Worm (Caenorhabditis elegans) whole organism, dauer: ENCODE measurements around the gene srt-40.

Experiments used
- unc-62 ChIP-seq: sonication (generic microtip); optimal IDR thresholded peaks from 2 replicates; lab custom pipeline; 2017; ENCODE audit warnings: missing biosample characterization, missing genetic modification reagents, missing genetic modification characterization

Gene srt-40

ce11 chrV:2179214-2179613 lies 26.9 kb downstream of the srt-40 start, which contains the start of gene cyp-33C1:
Gene cyp-33C1, plus strand, starts transcription at chrV:2179514.
- TF ChIP-seq unc-62 = no peak

- TF ChIP-seq unc-62 = no peak
Observed at ce11 chrV:2177307-2177764, 28.7 kb downstream of the srt-40 start, which contains the start of gene srbc-17. Gene srbc-17, plus strand, starts transcription at chrV:2177714.

DNA sequence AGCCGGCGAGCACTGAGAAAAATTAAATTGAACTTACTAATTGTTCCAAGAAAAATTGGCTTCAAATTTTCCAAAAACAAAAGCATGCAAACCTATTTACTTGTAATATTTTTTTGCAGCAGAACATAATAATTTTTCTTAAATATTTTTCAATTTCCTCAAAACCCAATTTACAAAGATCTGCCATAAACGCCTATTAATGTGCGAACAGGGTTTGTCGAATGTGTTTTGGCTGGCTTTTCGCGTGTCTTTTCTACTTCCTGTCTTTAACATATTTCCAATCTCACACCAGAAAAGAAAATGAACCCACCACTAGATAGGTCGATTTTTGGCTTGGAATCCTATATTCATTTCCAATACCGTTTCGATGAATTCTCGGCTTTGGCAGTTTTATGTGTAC lies 30.8 kb downstream of the srt-40 start, which contains the start of gene C45H4.18:
Gene C45H4.18, plus strand, starts transcription at position 301 of the 400 bp plus-strand sequence.
- no peak for TF ChIP-seq unc-62

ce11 chrV:2174465-2174864 lies 31.6 kb downstream of the srt-40 start:
- no peak for TF ChIP-seq unc-62

ce11 chrV:2166679-2167078 lies 39.4 kb downstream of the srt-40 start, which contains the start of gene srbc-19:
Gene srbc-19, minus strand, starts transcription at chrV:2166779.
- TF ChIP-seq unc-62 = no peak

DNA sequence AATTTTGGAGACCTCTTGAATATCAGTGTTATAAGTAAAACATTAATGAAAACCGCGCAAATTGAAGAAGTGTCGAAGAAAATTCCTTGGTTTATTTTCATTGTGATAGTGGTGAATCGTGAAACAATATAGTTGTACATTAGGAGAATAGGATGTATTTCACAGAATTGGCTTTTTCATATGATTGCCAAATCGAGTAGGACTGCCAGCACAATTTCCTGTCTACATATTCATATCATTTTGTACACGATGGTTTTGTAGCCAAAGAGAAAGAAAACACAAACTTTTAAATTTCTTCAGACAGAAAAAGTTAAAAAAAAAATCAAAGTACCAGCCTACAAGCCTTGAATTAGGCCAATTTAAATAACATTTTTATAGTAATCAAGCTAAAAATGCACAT lies 42.3 kb downstream of the srt-40 start, which contains the start of gene str-255:
Gene str-255, minus strand, starts transcription at position 101 of the 400 bp plus-strand sequence.
- no peak for TF ChIP-seq unc-62

DNA sequence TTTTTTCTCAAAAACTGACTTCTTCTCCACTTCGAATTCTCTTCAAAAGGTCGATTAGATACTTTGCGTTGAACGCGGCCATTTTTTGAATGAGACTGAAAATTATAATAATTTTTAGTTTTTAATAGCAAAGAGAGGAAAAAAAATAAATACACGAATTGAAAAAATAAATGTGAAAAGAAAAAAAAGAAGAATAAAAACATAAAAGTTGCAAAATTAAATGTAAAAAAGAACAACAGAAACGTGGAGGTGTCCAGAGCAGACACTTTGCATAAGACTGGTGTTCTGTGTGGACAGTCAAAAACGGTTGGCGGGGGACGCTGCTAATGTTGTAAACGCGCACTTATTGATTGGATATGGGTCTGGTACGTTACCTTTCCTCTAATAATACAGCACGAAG lies 46.8 kb downstream of the srt-40 start, which contains the start of gene C45H4.14:
Gene C45H4.14, minus strand, starts transcription at position 101 of the 400 bp plus-strand sequence.
- TF ChIP-seq unc-62 = no peak

- TF ChIP-seq unc-62 = no peak
Observed at ce11 chrV:2156830-2157229, 49.3 kb downstream of the srt-40 start, which contains the start of gene srbc-22. Gene srbc-22, plus strand, starts transcription at chrV:2157130.

- no peak for TF ChIP-seq unc-62
Observed at ce11 chrV:2155232-2155631, 50.8 kb downstream of the srt-40 start, which contains the start of gene srbc-21. Gene srbc-21, plus strand, starts transcription at chrV:2155532.
